Fruit fly (Drosophila melanogaster): ENCODE data around the gene TTLL3A.

DNA sequence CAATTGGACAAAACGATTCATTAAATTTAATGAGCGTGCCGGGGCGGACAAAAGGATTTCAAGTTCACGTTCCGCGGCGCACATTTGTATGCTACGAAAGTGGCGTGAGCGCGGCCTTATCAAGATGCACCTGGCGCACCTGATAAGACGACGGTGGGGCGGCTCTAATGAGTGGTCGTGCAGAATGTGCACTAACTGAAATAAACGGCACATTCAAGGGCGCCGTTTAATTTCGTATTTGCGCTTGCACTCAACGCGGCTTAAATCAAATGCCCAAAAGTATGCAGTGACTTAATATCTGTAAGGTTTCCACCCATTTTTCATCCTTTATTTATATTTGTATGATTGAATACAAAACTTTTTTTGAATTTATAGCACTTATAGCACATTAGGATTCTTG lies 23.1 kb downstream of the TTLL3A start:
- TF ChIP-seq Dll (optimal IDR thresholded peaks at IDR 0.05) (no peak), usp (GFP tag; optimal IDR thresholded peaks at IDR 0.05) (no peak), psq (optimal IDR thresholded peaks at IDR 0.05) (no peak), pan (optimal IDR thresholded peaks at IDR 0.05) (no peak), CG8478 (optimal IDR thresholded peaks at IDR 0.05) (no peak), EcR (GFP tag; optimal IDR thresholded peaks at IDR 0.05) (no peak)
